Worm (Caenorhabditis elegans) whole organism, mixed stage, embryonic: ENCODE results near the gene C02F5.5.

Source experiments
- bed-3 ChIP-seq: fragments of 200-800 bp; sonication (Bioruptor generic); optimal IDR thresholded peaks from 3 replicates; lab custom pipeline; 2018; ENCODE audit warnings: mild to moderate bottlenecking, missing genetic modification characterization, moderate library complexity, missing compliant biosample characterization
- blmp-1 ChIP-seq: fragments of 150-350 bp; optimal IDR thresholded peaks from 2 replicates; lab custom pipeline; 2014; ENCODE audit warnings: missing biosample characterization, missing genetic modification characterization
- ceh-43 ChIP-seq: fragments of 200-800 bp; sonication (Bioruptor generic); optimal IDR thresholded peaks from 2 replicates; lab custom pipeline; 2018; ENCODE audit warnings: mild to moderate bottlenecking, missing genetic modification characterization, moderate library complexity, missing compliant biosample characterization
- ces-1 ChIP-seq: fragments of 150-350 bp; optimal IDR thresholded peaks from 2 replicates; lab custom pipeline; 2014; ENCODE audit warnings: missing biosample characterization, missing genetic modification reagents, missing genetic modification characterization
- cnd-1 ChIP-seq: fragments of 200-800 bp; sonication (Bioruptor generic); optimal IDR thresholded peaks from 2 replicates; lab custom pipeline; 2018; ENCODE audit warnings: mild to moderate bottlenecking, missing genetic modification characterization, missing compliant biosample characterization
- drap-1 ChIP-seq: fragments of 200-800 bp; sonication (Bioruptor generic); optimal IDR thresholded peaks from 3 replicates; lab custom pipeline; 2018; ENCODE audit warnings: mild to moderate bottlenecking, missing genetic modification characterization, missing compliant biosample characterization
- elt-1 ChIP-seq: sonication (generic microtip); optimal IDR thresholded peaks from 2 replicates; lab custom pipeline; 2017; ENCODE audit warnings: missing genetic modification characterization, mild to moderate bottlenecking, missing compliant biosample characterization, antibody characterized with exemption, moderate library complexity, borderline replicate concordance; ENCODE audit not compliant: insufficient read depth
- flh-1 ChIP-seq: fragments of 200-800 bp; sonication (Bioruptor generic); optimal IDR thresholded peaks from 2 replicates; lab custom pipeline; 2018; ENCODE audit warnings: mild to moderate bottlenecking, missing genetic modification characterization, moderate library complexity, missing compliant biosample characterization
- ham-2 ChIP-seq: fragments of 200-800 bp; sonication (Bioruptor generic); optimal IDR thresholded peaks from 2 replicates; lab custom pipeline; 2018; ENCODE audit warnings: mild to moderate bottlenecking, missing genetic modification characterization, missing compliant biosample characterization
- hlh-1 ChIP-seq: fragments of 150-350 bp; optimal IDR thresholded peaks from 2 replicates; lab custom pipeline; 2014; ENCODE audit warnings: missing biosample characterization, missing genetic modification reagents, missing genetic modification characterization
- lin-13 ChIP-seq: fragments of 150-350 bp; optimal IDR thresholded peaks from 2 replicates; lab custom pipeline; 2014; ENCODE audit warnings: missing biosample characterization, missing genetic modification characterization
- lin-32 ChIP-seq: fragments of 200-800 bp; sonication (Bioruptor generic); optimal IDR thresholded peaks from 2 replicates; lab custom pipeline; 2018; ENCODE audit warnings: mild to moderate bottlenecking, missing genetic modification characterization, missing compliant biosample characterization
- lsy-2 ChIP-seq: fragments of 150-350 bp; optimal IDR thresholded peaks from 2 replicates; lab custom pipeline; 2014; ENCODE audit warnings: missing biosample characterization, missing genetic modification characterization
- mab-5 ChIP-seq: fragments of 150-350 bp; optimal IDR thresholded peaks from 2 replicates; lab custom pipeline; 2014; ENCODE audit warnings: missing biosample characterization, missing genetic modification characterization
- mep-1 ChIP-seq: fragments of 150-350 bp; optimal IDR thresholded peaks from 2 replicates; lab custom pipeline; 2017; ENCODE audit warnings: missing biosample characterization, missing genetic modification reagents, missing genetic modification characterization, inconsistent platforms
- mls-2 ChIP-seq: sonication (generic microtip); optimal IDR thresholded peaks from 2 replicates; lab custom pipeline; 2016; ENCODE audit warnings: mild to moderate bottlenecking, missing genetic modification characterization, moderate library complexity, missing compliant biosample characterization
- nhr-2 ChIP-seq: fragments of 150-350 bp; optimal IDR thresholded peaks from 2 replicates; lab custom pipeline; 2014; ENCODE audit warnings: missing biosample characterization, missing genetic modification characterization
- nhr-237 ChIP-seq: fragments of 150-350 bp; optimal IDR thresholded peaks from 2 replicates; lab custom pipeline; 2014; ENCODE audit warnings: missing biosample characterization, missing genetic modification characterization
- nhr-28 ChIP-seq: fragments of 150-350 bp; optimal IDR thresholded peaks from 2 replicates; lab custom pipeline; 2014; ENCODE audit warnings: missing biosample characterization, missing genetic modification characterization
- nhr-76 ChIP-seq: sonication (generic microtip); optimal IDR thresholded peaks from 2 replicates; lab custom pipeline; 2017; ENCODE audit warnings: missing biosample characterization, missing genetic modification characterization
- pha-4 ChIP-seq: fragments of 150-350 bp; optimal IDR thresholded peaks from 2 replicates; lab custom pipeline; 2018; ENCODE audit warnings: missing biosample characterization, missing genetic modification reagents, missing genetic modification characterization
- sem-2 ChIP-seq: fragments of 200-800 bp; sonication (Bioruptor generic); optimal IDR thresholded peaks from 2 replicates; lab custom pipeline; 2018; ENCODE audit warnings: mild to moderate bottlenecking, missing genetic modification characterization, missing compliant biosample characterization
- snpc-4 ChIP-seq: fragments of 150-350 bp; optimal IDR thresholded peaks from 2 replicates; lab custom pipeline; 2014; ENCODE audit warnings: missing biosample characterization, missing genetic modification characterization
- sptf-1 ChIP-seq: sonication (generic microtip); optimal IDR thresholded peaks from 2 replicates; lab custom pipeline; 2017; ENCODE audit warnings: mild to moderate bottlenecking, missing genetic modification characterization, moderate library complexity, missing compliant biosample characterization
- tbx-8 ChIP-seq: fragments of 200-800 bp; sonication (Bioruptor generic); optimal IDR thresholded peaks from 2 replicates; lab custom pipeline; 2018; ENCODE audit warnings: mild to moderate bottlenecking, missing genetic modification characterization, moderate library complexity, missing compliant biosample characterization
- unc-120 ChIP-seq: sonication (generic microtip); optimal IDR thresholded peaks from 2 replicates; lab custom pipeline; 2017; ENCODE audit warnings: missing genetic modification characterization, missing compliant biosample characterization; ENCODE audit not compliant: poor library complexity, severe bottlenecking
- unc-39 ChIP-seq: fragments of 150-350 bp; optimal IDR thresholded peaks from 2 replicates; lab custom pipeline; 2014; ENCODE audit warnings: missing biosample characterization, missing genetic modification characterization
- unc-62 ChIP-seq: fragments of 150-350 bp; optimal IDR thresholded peaks from 2 replicates; lab custom pipeline; 2014; ENCODE audit warnings: missing biosample characterization, missing genetic modification reagents, missing genetic modification characterization
- zip-8 ChIP-seq: fragments of 150-350 bp; optimal IDR thresholded peaks from 2 replicates; lab custom pipeline; 2014; ENCODE audit warnings: missing biosample characterization, missing genetic modification characterization
- ztf-11 ChIP-seq: fragments of 150-350 bp; optimal IDR thresholded peaks from 2 replicates; lab custom pipeline; 2014; ENCODE audit warnings: missing biosample characterization, missing genetic modification characterization

C02F5.5 gene

ce11 chrIII:8226178-8226577 is 9.8 kb upstream of the C02F5.5 start, which contains the start of gene rfs-1:
TSS of gene rfs-1 (plus strand) at chrIII:8226478.
- TF ChIP-seq lin-13, result no peak
- TF ChIP-seq nhr-76 (tag; lab: Kevin White, UChicago), result no peak
- no peak for TF ChIP-seq snpc-4
- no peak for TF ChIP-seq mep-1 (tag; lab: Kevin White, UChicago)
- TF ChIP-seq lin-32, result no peak

DNA sequence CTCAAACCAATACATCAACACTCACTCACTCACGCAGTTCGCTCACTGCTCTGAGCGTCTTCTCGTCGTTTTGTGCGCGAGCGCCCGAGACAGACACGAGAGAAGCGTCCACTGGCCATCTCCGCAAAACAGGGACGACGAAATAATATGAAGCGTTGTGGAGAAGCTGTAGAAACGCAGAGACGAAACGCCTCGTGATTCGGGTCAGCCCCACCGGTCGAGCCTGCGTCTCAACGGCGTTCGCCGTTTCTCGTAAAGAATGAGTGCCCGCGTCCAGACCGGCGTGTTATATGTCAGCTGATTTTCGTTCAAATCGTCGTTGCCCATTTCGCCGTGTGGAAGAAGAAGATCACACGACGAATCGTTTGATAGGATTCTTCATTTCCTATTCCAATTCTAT is 8.5 kb upstream of the C02F5.5 start, which contains the start of gene fbxl-1:
Gene fbxl-1, plus strand, starts transcription at position 320 of the 400 bp plus-strand sequence.
- TF ChIP-seq drap-1 (GFP tag; lab: Kevin White, UChicago) (peak; percentile 34), ham-2 (GFP tag; lab: Kevin White, UChicago) (peak; percentile 33), mls-2 (peak; percentile 35), unc-120 (tag; lab: Kevin White, UChicago) (peak; percentile 71), blmp-1 (tag; lab: Kevin White, UChicago) (no peak), sem-2 (GFP tag; lab: Kevin White, UChicago) (no peak)

DNA sequence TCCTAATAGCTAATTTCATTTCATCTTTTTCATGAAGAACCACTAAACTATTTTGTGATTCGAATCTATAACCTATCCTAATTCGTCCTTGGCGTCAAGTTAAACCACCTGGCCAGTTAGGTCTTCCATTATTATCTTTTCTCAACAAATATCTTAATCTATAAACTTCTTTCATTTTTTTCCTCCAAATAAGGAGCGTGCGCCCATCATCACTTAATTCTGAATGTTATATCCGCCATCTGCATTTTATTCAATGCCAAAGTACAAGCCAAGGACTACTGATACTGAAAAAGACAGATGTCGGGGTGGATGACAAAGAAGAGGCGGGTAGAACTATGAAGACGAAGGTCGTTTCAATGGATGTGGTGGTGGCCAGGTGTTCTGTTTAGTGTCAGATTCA is 7.1 kb upstream of the C02F5.5 start:
- no peak for TF ChIP-seq elt-1
- no peak for TF ChIP-seq nhr-28
- no peak for TF ChIP-seq unc-120 (tag; lab: Kevin White, UChicago)
- TF ChIP-seq cnd-1 (tag; lab: Kevin White, UChicago), result no peak
- TF ChIP-seq blmp-1 (tag; lab: Kevin White, UChicago), result no peak
- no peak for TF ChIP-seq lin-13
- TF ChIP-seq hlh-1, result no peak
- no peak for TF ChIP-seq nhr-2 (tag; lab: Kevin White, UChicago)
- TF ChIP-seq lsy-2 (tag; lab: Kevin White, UChicago), result no peak
- no peak for TF ChIP-seq mab-5
- TF ChIP-seq unc-39 (tag; lab: Kevin White, UChicago), result no peak
- no peak for TF ChIP-seq bed-3 (GFP tag; lab: Kevin White, UChicago)
- TF ChIP-seq snpc-4, result no peak
- no peak for TF ChIP-seq zip-8 (tag; lab: Kevin White, UChicago)
- no peak for TF ChIP-seq ceh-43
- TF ChIP-seq ztf-11 (tag; lab: Kevin White, UChicago), result no peak

DNA sequence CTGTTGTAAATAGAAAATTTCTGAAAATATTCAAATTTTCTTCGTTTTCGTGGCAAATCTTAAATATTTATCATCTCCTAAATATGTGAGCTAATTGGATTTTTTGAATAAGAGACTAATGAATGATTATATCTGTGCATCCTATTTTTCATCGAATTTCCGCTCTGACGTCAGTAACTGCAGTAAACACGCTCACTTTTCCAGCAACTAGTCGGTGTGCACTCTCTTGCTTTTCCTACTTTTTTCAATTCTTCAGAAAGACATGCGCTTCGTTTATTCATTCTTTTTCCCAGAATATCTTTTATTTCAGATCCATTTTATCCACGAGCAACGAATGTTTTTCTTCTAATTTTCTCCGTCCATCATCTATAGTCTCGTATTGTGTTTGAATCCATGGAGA is 6.5 kb upstream of the C02F5.5 start:
- no peak for TF ChIP-seq mls-2
- TF ChIP-seq nhr-28, result no peak
- TF ChIP-seq hlh-1, result no peak
- TF ChIP-seq, all 35 proteins: peak for 0

- no peak for TF ChIP-seq unc-39 (tag; lab: Kevin White, UChicago)
- TF ChIP-seq ces-1, result no peak
- no peak for TF ChIP-seq flh-1 (GFP tag; lab: Kevin White, UChicago)
- no peak for TF ChIP-seq zip-8 (tag; lab: Kevin White, UChicago)
These were observed 3.3 kb upstream of the C02F5.5 start, which contains the start of gene henn-1 for ce11 chrIII:8232634-8233033. TSS of gene henn-1 (plus strand) at chrIII:8232651.

DNA sequence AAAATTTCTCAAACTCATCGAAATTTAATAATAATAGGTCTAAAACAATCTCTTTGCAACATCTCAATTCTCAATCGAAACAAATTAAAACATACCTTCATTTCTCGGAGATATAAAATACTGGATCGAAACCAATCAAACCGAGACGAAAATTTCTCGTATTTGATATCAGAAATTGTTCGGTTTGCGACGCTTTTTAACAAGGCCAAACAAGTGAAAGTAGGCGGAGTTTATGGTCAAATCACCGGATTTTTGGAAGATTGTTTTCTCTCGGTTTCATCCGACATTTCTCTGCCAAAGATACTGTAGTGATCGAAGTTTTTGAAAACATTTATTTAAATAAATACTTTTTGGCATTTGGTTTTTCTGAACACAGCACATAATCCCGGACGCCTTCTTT is 622 bp upstream of the C02F5.5 start, which contains the start of gene C02F5.14:
Gene C02F5.14, minus strand, starts transcription at position 157 of the 400 bp plus-strand sequence.
- TF ChIP-seq nhr-237 (no peak), nhr-28 (no peak), nhr-2 (tag; lab: Kevin White, UChicago) (no peak), unc-62 (GFP tag; lab: Kevin White, UChicago) (no peak), mls-2 (no peak), tbx-8 (GFP tag; lab: Kevin White, UChicago) (no peak), sem-2 (GFP tag; lab: Kevin White, UChicago) (no peak), lin-13 (no peak), sptf-1 (tag; lab: Kevin White, UChicago) (no peak), pha-4 (tag; lab: Kevin White, UChicago) (no peak)
